Worm (Caenorhabditis elegans) whole organism, young adult: ENCODE data around the gene srg-29.

Experiments
- B0336.3 ChIP-seq: fragments of 200-800 bp; sonication (Bioruptor generic); IDR thresholded peaks from 2 replicates; pipeline ENCODE4 v1.3.6; 2022; ENCODE audit warnings: missing genetic modification characterization, missing compliant biosample characterization
- D2030.7 ChIP-seq: fragments of 200-800 bp; sonication (Bioruptor generic); IDR thresholded peaks from 2 replicates; pipeline ENCODE4 v1.3.6; 2022; ENCODE audit warnings: missing genetic modification reagents, missing genetic modification characterization, missing compliant biosample characterization
- F39B2.1 ChIP-seq: fragments of 200-800 bp; sonication (Bioruptor generic); IDR thresholded peaks from 2 replicates; pipeline ENCODE4 v1.3.6; 2022; ENCODE audit warnings: missing genetic modification reagents, missing genetic modification characterization, missing compliant biosample characterization
- F57A8.1 ChIP-seq: fragments of 200-800 bp; sonication (Bioruptor generic); optimal IDR thresholded peaks from 2 replicates; lab custom pipeline; 2018; ENCODE audit warnings: mild to moderate bottlenecking, missing genetic modification characterization, moderate library complexity, missing compliant biosample characterization
- T07F8.4 ChIP-seq: sonication (generic microtip); optimal IDR thresholded peaks from 2 replicates; lab custom pipeline; 2016; ENCODE audit warnings: mild to moderate bottlenecking, missing genetic modification characterization, moderate library complexity, missing compliant biosample characterization
- Y53G8AR.9 ChIP-seq: fragments of 200-800 bp; sonication (Bioruptor generic); conservative IDR thresholded peaks from 2 replicates; pipeline ENCODE4 v1.3.6; 2022; ENCODE audit warnings: missing genetic modification reagents, missing genetic modification characterization, missing compliant biosample characterization
- Y67H2A.10 ChIP-seq: fragments of 200-800 bp; sonication (Bioruptor generic); conservative IDR thresholded peaks from 2 replicates; pipeline ENCODE4 v1.3.6; 2022; ENCODE audit warnings: missing genetic modification reagents, missing genetic modification characterization, missing compliant biosample characterization
- aptf-2 ChIP-seq: fragments of 200-800 bp; sonication (Bioruptor generic); conservative IDR thresholded peaks from 2 replicates; pipeline ENCODE4 v1.3.6; 2022; ENCODE audit warnings: missing genetic modification reagents, missing genetic modification characterization, missing compliant biosample characterization
- athp-1 ChIP-seq: sonication (generic microtip); optimal IDR thresholded peaks from 2 replicates; lab custom pipeline; 2017; ENCODE audit warnings: mild to moderate bottlenecking, missing genetic modification characterization, missing compliant biosample characterization
- attf-3 ChIP-seq: fragments of 200-800 bp; sonication (Bioruptor generic); conservative IDR thresholded peaks from 2 replicates; pipeline ENCODE4 v1.3.6; 2022; ENCODE audit warnings: missing genetic modification reagents, missing genetic modification characterization, missing compliant biosample characterization
- attf-6 ChIP-seq: fragments of 200-800 bp; sonication (Bioruptor generic); IDR thresholded peaks from 2 replicates; pipeline ENCODE4 v1.3.6; 2022; ENCODE audit warnings: missing genetic modification reagents, missing genetic modification characterization, missing compliant biosample characterization
- ceh-27 ChIP-seq: fragments of 200-800 bp; sonication (Bioruptor generic); optimal IDR thresholded peaks from 2 replicates; lab custom pipeline; 2018; ENCODE audit warnings: mild to moderate bottlenecking, missing genetic modification characterization, moderate library complexity, missing compliant biosample characterization
- ceh-58 ChIP-seq: fragments of 200-800 bp; sonication (Bioruptor generic); IDR thresholded peaks from 2 replicates; pipeline ENCODE4 v1.3.6; 2022; ENCODE audit warnings: missing genetic modification characterization, missing compliant biosample characterization
- efl-1 ChIP-seq: fragments of 150-350 bp; optimal IDR thresholded peaks from 2 replicates; lab custom pipeline; 2014; ENCODE audit warnings: missing biosample characterization, missing genetic modification reagents, missing genetic modification characterization
- ekl-4 ChIP-seq: fragments of 200-800 bp; sonication (Bioruptor generic); IDR thresholded peaks from 2 replicates; pipeline ENCODE4 v1.3.6; 2022; ENCODE audit warnings: missing genetic modification reagents, missing genetic modification characterization, missing compliant biosample characterization
- hlh-12 ChIP-seq: sonication (generic microtip); optimal IDR thresholded peaks from 2 replicates; lab custom pipeline; 2016; ENCODE audit warnings: missing genetic modification characterization, missing compliant biosample characterization
- let-526 ChIP-seq: fragments of 200-800 bp; sonication (Bioruptor generic); IDR thresholded peaks from 2 replicates; pipeline ENCODE4 v1.3.6; 2022; ENCODE audit warnings: missing genetic modification reagents, missing genetic modification characterization, missing compliant biosample characterization
- let-607 ChIP-seq, 2 experiments: fragments of 200-800 bp in 1 of 2; sonication (Bioruptor generic) in 1 of 2; sonication (generic microtip) in 1 of 2; optimal IDR thresholded peaks; 2 replicates each; lab custom pipeline; 2016 to 2018; ENCODE audit warnings: mild to moderate bottlenecking in 2 of 2, missing compliant biosample characterization in 2 of 2, missing genetic modification characterization in 2 of 2, moderate library complexity in 2 of 2, missing genotype in 1 of 2
- lir-1 ChIP-seq: fragments of 200-800 bp; sonication (Bioruptor generic); conservative IDR thresholded peaks from 2 replicates; pipeline ENCODE4 v1.3.6; 2022; ENCODE audit warnings: missing genetic modification reagents, missing genetic modification characterization, missing compliant biosample characterization
- lsy-27 ChIP-seq: sonication (generic microtip); optimal IDR thresholded peaks from 2 replicates; lab custom pipeline; 2017; ENCODE audit warnings: missing genetic modification characterization, mild to moderate bottlenecking, missing compliant biosample characterization, antibody characterized with exemption, missing genotype, borderline replicate concordance; ENCODE audit not compliant: insufficient read depth
- nfya-1 ChIP-seq: sonication (generic microtip); optimal IDR thresholded peaks from 2 replicates; lab custom pipeline; 2017; ENCODE audit warnings: antibody characterized with exemption, missing compliant biosample characterization, missing genetic modification characterization, borderline replicate concordance; ENCODE audit not compliant: insufficient read depth
- nhr-90 ChIP-seq: sonication (generic microtip); optimal IDR thresholded peaks from 2 replicates; lab custom pipeline; 2016; ENCODE audit warnings: missing genotype, mild to moderate bottlenecking, missing genetic modification characterization, missing compliant biosample characterization
- rec-8 ChIP-seq, 2 experiments: sonication (generic microtip); optimal IDR thresholded peaks; 2 replicates each; lab custom pipeline; 2016; ENCODE audit warnings: mild to moderate bottlenecking in 2 of 2, missing genetic modification characterization in 2 of 2, missing genetic modification reagents in 2 of 2, missing genotype in 2 of 2, missing biosample characterization in 1 of 2, missing compliant biosample characterization in 1 of 2, moderate library complexity in 1 of 2
- snpc-1.1 ChIP-seq: sonication (generic microtip); optimal IDR thresholded peaks from 2 replicates; lab custom pipeline; 2017; ENCODE audit warnings: missing genetic modification characterization, mild to moderate bottlenecking, missing compliant biosample characterization, antibody characterized with exemption, moderate library complexity, missing genotype, missing genetic modification reagents; ENCODE audit not compliant: insufficient read depth
- snpc-1.3 ChIP-seq: sonication (generic microtip); optimal IDR thresholded peaks from 2 replicates; lab custom pipeline; 2017; ENCODE audit warnings: missing genetic modification characterization, mild to moderate bottlenecking, missing compliant biosample characterization, antibody characterized with exemption, moderate library complexity, missing genotype, missing genetic modification reagents; ENCODE audit not compliant: insufficient read depth
- snpc-3.4 ChIP-seq: sonication (generic microtip); optimal IDR thresholded peaks from 2 replicates; lab custom pipeline; 2017; ENCODE audit warnings: missing genetic modification characterization, mild to moderate bottlenecking, missing compliant biosample characterization, antibody characterized with exemption, moderate library complexity, missing genotype, missing genetic modification reagents
- tlf-1 ChIP-seq: fragments of 200-800 bp; sonication (Bioruptor generic); optimal IDR thresholded peaks from 2 replicates; lab custom pipeline; 2018; ENCODE audit warnings: mild to moderate bottlenecking, missing genetic modification characterization, missing compliant biosample characterization
- xnd-1 ChIP-seq: sonication (generic microtip); optimal IDR thresholded peaks from 2 replicates; lab custom pipeline; 2016; ENCODE audit warnings: missing genotype, missing genetic modification reagents, missing genetic modification characterization, missing compliant biosample characterization
- zfh-2 ChIP-seq: fragments of 200-800 bp; sonication (Bioruptor generic); conservative IDR thresholded peaks from 2 replicates; pipeline ENCODE4 v1.3.6; 2022; ENCODE audit warnings: missing genetic modification reagents, missing genetic modification characterization, missing compliant biosample characterization
- ztf-3 ChIP-seq: fragments of 200-800 bp; sonication (Bioruptor generic); optimal IDR thresholded peaks from 2 replicates; lab custom pipeline; 2018; ENCODE audit warnings: mild to moderate bottlenecking, missing genetic modification characterization, missing compliant biosample characterization
- ztf-6 ChIP-seq: fragments of 200-800 bp; sonication (Bioruptor generic); IDR thresholded peaks from 2 replicates; pipeline ENCODE4 v1.3.6; 2022; ENCODE audit warnings: missing genetic modification reagents, missing genetic modification characterization, missing compliant biosample characterization

The srg-29 gene

DNA sequence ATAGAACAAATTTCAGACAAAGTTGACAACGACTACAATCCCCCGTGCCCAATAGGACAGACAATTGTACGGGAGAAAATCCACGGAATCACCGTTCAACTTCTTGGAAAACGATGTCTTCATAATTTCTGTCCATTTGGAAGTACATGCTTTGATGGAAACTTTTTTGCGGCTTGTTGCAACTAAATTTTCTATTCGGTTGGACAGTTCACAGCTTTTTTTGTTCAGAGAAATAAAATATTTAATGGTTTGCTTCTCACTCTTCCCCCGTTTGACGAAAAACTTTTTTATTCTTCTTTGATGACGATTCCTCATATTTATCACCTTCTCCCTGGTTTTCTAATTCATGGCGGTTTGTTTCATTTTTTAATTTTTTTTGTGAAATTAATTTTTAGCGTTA is 22.9 kb upstream of the srg-29 start, which contains the start of gene C10G8.2:
Gene C10G8.2, plus strand, starts transcription at position 301 of the 400 bp plus-strand sequence.
- TF ChIP-seq aptf-2 (GFP tag; lab: Robert Waterston, UW), result no peak
- no peak for TF ChIP-seq let-607 (tag; optimal IDR thresholded peaks at IDR 0.05; lab: Kevin White, UChicago)
- TF ChIP-seq xnd-1 (tag; lab: Kevin White, UChicago), result no peak
- TF ChIP-seq Y53G8AR.9, result no peak
- TF ChIP-seq ceh-58 (GFP tag; lab: Robert Waterston, UW), result no peak
- TF ChIP-seq Y67H2A.10 (GFP tag; lab: Robert Waterston, UW), result no peak
- TF ChIP-seq snpc-3.4 (tag; lab: Kevin White, UChicago), result no peak
- TF ChIP-seq, all 124 proteins: peak for 0

ce11 chrV:5318349-5318748 is 18.6 kb upstream of the srg-29 start:
- TF ChIP-seq efl-1, result no peak
- no peak for TF ChIP-seq snpc-1.1 (tag; lab: Kevin White, UChicago)
- TF ChIP-seq rec-8 (tag; optimal IDR thresholded peaks at IDR 0.05; lab: Kevin White, UChicago), result no peak

DNA sequence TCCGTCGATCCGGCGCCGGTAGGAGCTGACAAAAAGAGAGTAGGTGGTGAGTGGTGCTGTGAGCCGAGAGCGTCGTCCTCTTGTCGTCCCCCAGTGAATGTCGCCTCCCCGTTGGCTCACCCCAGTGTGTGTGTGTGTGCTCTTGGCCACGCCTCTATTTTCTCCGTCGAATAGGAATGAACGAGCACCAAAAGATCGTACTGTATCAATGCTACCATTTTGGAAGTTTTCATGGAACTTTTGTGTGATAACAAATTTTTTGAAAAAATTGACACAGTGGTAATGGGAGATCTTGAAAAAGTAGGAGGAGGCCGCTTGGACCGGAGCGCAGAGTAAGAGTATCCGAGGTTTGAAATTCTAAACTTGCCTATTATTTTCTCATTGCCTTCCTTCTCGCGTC is 17.5 kb upstream of the srg-29 start, which contains the start of gene ceh-34:
Gene ceh-34, minus strand, starts transcription at position 101 of the 400 bp plus-strand sequence.
- TF ChIP-seq lsy-27 (tag; lab: Kevin White, UChicago), result no peak
- TF ChIP-seq zfh-2 (GFP tag; lab: Robert Waterston, UW), result peak; percentile 48; the same call in 1 of the 2 replicates

DNA sequence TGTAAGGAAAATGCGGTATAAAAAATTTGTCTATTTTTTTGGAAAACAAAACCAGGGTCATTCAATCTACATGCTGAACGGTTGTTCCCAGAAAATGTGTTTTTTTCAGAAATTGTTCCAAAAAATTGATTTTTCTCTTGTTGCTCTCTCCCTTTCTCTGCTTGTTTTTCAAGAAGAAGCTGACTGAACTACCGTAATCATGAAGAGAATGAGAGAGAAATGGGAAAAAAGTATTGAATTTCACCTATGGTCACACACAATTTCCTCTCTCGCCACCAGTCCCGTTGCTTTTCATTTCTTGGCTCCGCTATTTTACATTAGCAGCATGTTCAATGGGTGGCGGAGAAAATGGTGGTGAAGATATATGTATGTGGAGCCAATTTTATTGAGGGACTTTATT is 14.2 kb upstream of the srg-29 start:
- TF ChIP-seq aptf-2 (GFP tag; lab: Robert Waterston, UW), result no peak
- no peak for TF ChIP-seq ztf-3 (GFP tag; lab: Kevin White, UChicago)
- TF ChIP-seq lir-1 (GFP tag; lab: Robert Waterston, UW), result no peak
- TF ChIP-seq ceh-27 (GFP tag; lab: Kevin White, UChicago), result no peak
- no peak for TF ChIP-seq Y67H2A.10 (GFP tag; lab: Robert Waterston, UW)
- no peak for TF ChIP-seq ekl-4 (GFP tag; lab: Robert Waterston, UW)
- TF ChIP-seq attf-6 (GFP tag; lab: Robert Waterston, UW), result no peak
- no peak for TF ChIP-seq T07F8.4 (tag; lab: Kevin White, UChicago)
- TF ChIP-seq let-526 (GFP tag; lab: Robert Waterston, UW), result no peak
- no peak for TF ChIP-seq tlf-1
- no peak for TF ChIP-seq F39B2.1 (GFP tag; lab: Robert Waterston, UW)
- no peak for TF ChIP-seq snpc-1.3 (tag; lab: Kevin White, UChicago)

- TF ChIP-seq athp-1 (tag; lab: Kevin White, UChicago), result no peak
- TF ChIP-seq D2030.7 (GFP tag; lab: Robert Waterston, UW), result no peak
- no peak for TF ChIP-seq snpc-1.1 (tag; lab: Kevin White, UChicago)
- TF ChIP-seq hlh-12 (tag; lab: Kevin White, UChicago), result no peak
- TF ChIP-seq nhr-90 (tag; lab: Kevin White, UChicago), result no peak
- no peak for TF ChIP-seq attf-3 (GFP tag; lab: Robert Waterston, UW)
- no peak for TF ChIP-seq F57A8.1 (GFP tag; lab: Kevin White, UChicago)
- no peak for TF ChIP-seq B0336.3
- no peak for TF ChIP-seq ztf-6
- TF ChIP-seq nfya-1, result no peak
- TF ChIP-seq, all 124 proteins: peak for 0
These were observed 12.4 kb upstream of the srg-29 start, which contains the start of gene ceh-33 for ce11 chrV:5324566-5324965. Gene ceh-33 (minus strand): TSS chrV:5324666.
